Worm (Caenorhabditis elegans): Measurements from ENCODE around the gene Y51A2D.21.

- no peak for TF ChIP-seq egl-44 (GFP tag; IDR thresholded peaks at IDR 0.05)
- TF ChIP-seq bed-2 (GFP tag; IDR thresholded peaks at IDR 0.05): no peak
- no peak for TF ChIP-seq unc-62 (GFP tag; optimal IDR thresholded peaks at IDR 0.05)
- no peak for TF ChIP-seq atf-7 (tag; optimal IDR thresholded peaks at IDR 0.05)
- TF ChIP-seq Y56A3A.18 (GFP tag; IDR thresholded peaks at IDR 0.05): no peak
- no peak for TF ChIP-seq dpl-1 (GFP tag; optimal IDR thresholded peaks at IDR 0.05)
These were observed 11.4 kb upstream of the Y51A2D.21 start, which contains the start of gene ttr-26 for ce11 chrV:18560188-18560587.

Measured in whole organism, young adult.